Fruit fly (Drosophila melanogaster) whole organism, embryonic: ENCODE measurements around the gene CG9184.

Experiments
- Asciz ChIP-seq: fragments of 200-800 bp; sonication (Bioruptor generic); optimal IDR thresholded peaks from 2 replicates; lab custom pipeline; 2017; ENCODE audit warnings: missing biosample characterization, mild to moderate bottlenecking, missing genetic modification characterization, missing genetic modification reagents
- CG10979 ChIP-seq: fragments of 200-800 bp; sonication (Bioruptor generic); optimal IDR thresholded peaks from 2 replicates; lab custom pipeline; 2018; ENCODE audit warnings: missing biosample characterization, mild to moderate bottlenecking, missing genetic modification characterization, moderate library complexity
- CG12236 ChIP-seq: fragments of 200-800 bp; sonication (Bioruptor generic); optimal IDR thresholded peaks from 2 replicates; lab custom pipeline; 2016; ENCODE audit warnings: missing biosample characterization, missing genetic modification characterization
- CG12769 ChIP-seq: fragments of 200-800 bp; sonication (Bioruptor generic); optimal IDR thresholded peaks from 2 replicates; lab custom pipeline; 2019; ENCODE audit warnings: missing biosample characterization, mild to moderate bottlenecking, missing genetic modification characterization, moderate library complexity
- CG13123 ChIP-seq: fragments of 200-800 bp; sonication (Bioruptor generic); optimal IDR thresholded peaks from 2 replicates; lab custom pipeline; 2016; ENCODE audit warnings: missing biosample characterization, missing genetic modification characterization
- CG14050 ChIP-seq: fragments of 200-800 bp; sonication (Bioruptor generic); IDR thresholded peaks from 3 replicates; pipeline ENCODE4 v1.3.6; 2022; ENCODE audit warnings: missing biosample characterization, missing genetic modification characterization
- CG17802 ChIP-seq: fragments of 200-800 bp; sonication (Bioruptor generic); optimal IDR thresholded peaks from 2 replicates; lab custom pipeline; 2018; ENCODE audit warnings: missing biosample characterization, mild to moderate bottlenecking, missing genetic modification characterization, moderate library complexity
- CG18476 ChIP-seq: fragments of 200-800 bp; sonication (Bioruptor generic); optimal IDR thresholded peaks from 2 replicates; lab custom pipeline; 2016; ENCODE audit warnings: missing biosample characterization, mild to moderate bottlenecking, missing genetic modification characterization
- CG2129 ChIP-seq: fragments of 200-800 bp; sonication (Bioruptor generic); IDR thresholded peaks from 2 replicates; pipeline ENCODE4 v1.3.6; 2022; ENCODE audit warnings: missing biosample characterization, missing genetic modification characterization; ENCODE audit not compliant: partially characterized antibody
- CG3407 ChIP-seq: fragments of 200-800 bp; sonication (Bioruptor generic); optimal IDR thresholded peaks from 2 replicates; lab custom pipeline; 2018; ENCODE audit warnings: missing biosample characterization, mild to moderate bottlenecking, missing genetic modification characterization
- CG3995 ChIP-seq: fragments of 200-800 bp; sonication (Bioruptor generic); optimal IDR thresholded peaks from 3 replicates; lab custom pipeline; 2016; ENCODE audit warnings: missing biosample characterization, missing genetic modification characterization
- CG42726 ChIP-seq: fragments of 200-800 bp; sonication (Bioruptor generic); IDR thresholded peaks from 2 replicates; pipeline ENCODE4 v1.3.6; 2022; ENCODE audit warnings: missing biosample characterization, missing genetic modification characterization; ENCODE audit not compliant: partially characterized antibody
- CG4404 ChIP-seq: fragments of 200-800 bp; sonication (Bioruptor generic); IDR thresholded peaks from 2 replicates; pipeline ENCODE4 v1.3.6; 2022; ENCODE audit warnings: missing biosample characterization, missing genetic modification characterization
- CG4730 ChIP-seq: fragments of 200-800 bp; sonication (Bioruptor generic); IDR thresholded peaks from 2 replicates; pipeline ENCODE4 v1.3.6; 2022; ENCODE audit warnings: missing biosample characterization, missing genetic modification characterization
- CG6791 ChIP-seq: fragments of 200-800 bp; sonication (Bioruptor generic); IDR thresholded peaks from 3 replicates; pipeline ENCODE4 v1.3.6; 2022; ENCODE audit warnings: missing biosample characterization, missing genetic modification characterization; ENCODE audit not compliant: partially characterized antibody
- CG8359 ChIP-seq: fragments of 200-800 bp; sonication (Bioruptor generic); optimal IDR thresholded peaks from 2 replicates; lab custom pipeline; 2017; ENCODE audit warnings: missing biosample characterization, mild to moderate bottlenecking, missing genetic modification characterization, borderline replicate concordance
- CG8478 ChIP-seq: fragments of >200 bp; optimal IDR thresholded peaks from 2 replicates; lab custom pipeline; 2018
- CG9817 ChIP-seq: fragments of 200-800 bp; sonication (Bioruptor generic); optimal IDR thresholded peaks from 2 replicates; lab custom pipeline; 2018; ENCODE audit warnings: missing biosample characterization, mild to moderate bottlenecking, missing genetic modification characterization, moderate library complexity
- Chrac-16 ChIP-seq: fragments of 200-800 bp; sonication (Bioruptor generic); optimal IDR thresholded peaks from 3 replicates; lab custom pipeline; 2016; ENCODE audit warnings: missing biosample characterization, missing genetic modification characterization
- D ChIP-seq, 2 experiments: fragments of 200-800 bp in 1 of 2; fragments of >200 bp in 1 of 2; sonication (Bioruptor generic) in 1 of 2; optimal IDR thresholded peaks; 2 replicates in 1 of 2; 3 replicates in 1 of 2; lab custom pipeline; 2017; ENCODE audit warnings: mild to moderate bottlenecking in 1 of 2, missing biosample characterization in 1 of 2, missing genetic modification characterization in 1 of 2, missing genetic modification reagents in 1 of 2
- Ets65A ChIP-seq: fragments of 200-800 bp; sonication (Bioruptor generic); peaks from one replicate; lab custom pipeline; 2016; ENCODE audit warnings: missing biosample characterization, missing genetic modification characterization
- Ets97D ChIP-seq: fragments of 200-800 bp; sonication (Bioruptor generic); optimal IDR thresholded peaks from 3 replicates; lab custom pipeline; 2016; ENCODE audit warnings: missing biosample characterization, missing genetic modification characterization
- Lpt ChIP-seq: fragments of >200 bp; optimal IDR thresholded peaks from 2 replicates; lab custom pipeline; 2018; ENCODE audit warnings: missing biosample characterization, missing genetic modification characterization
- MBD-R2 ChIP-seq: fragments of 200-800 bp; sonication (Bioruptor generic); IDR thresholded peaks from 2 replicates; pipeline ENCODE4 v1.3.6; 2022; ENCODE audit warnings: missing biosample characterization, missing genetic modification characterization
- MTF-1 ChIP-seq: fragments of 200-800 bp; sonication (Bioruptor generic); optimal IDR thresholded peaks from 2 replicates; lab custom pipeline; 2018; ENCODE audit warnings: missing biosample characterization, mild to moderate bottlenecking, missing genetic modification characterization, borderline replicate concordance
- Max ChIP-seq: fragments of 200-800 bp; sonication (Bioruptor generic); optimal IDR thresholded peaks from 2 replicates; lab custom pipeline; 2016; ENCODE audit warnings: missing biosample characterization, mild to moderate bottlenecking, missing genetic modification characterization
- NfI ChIP-seq: fragments of 200-800 bp; sonication (Bioruptor generic); optimal IDR thresholded peaks from 3 replicates; lab custom pipeline; 2018; ENCODE audit warnings: missing biosample characterization, mild to moderate bottlenecking, missing genetic modification characterization, moderate library complexity
- Optix ChIP-seq: fragments of 200-800 bp; sonication (Bioruptor generic); IDR thresholded peaks from 3 replicates; pipeline ENCODE4 v1.3.6; 2022; ENCODE audit warnings: missing biosample characterization, missing genetic modification characterization
- Rfx ChIP-seq: fragments of 200-800 bp; sonication (Bioruptor generic); IDR thresholded peaks from 2 replicates; pipeline ENCODE4 v1.3.6; 2022; ENCODE audit warnings: missing biosample characterization, missing genetic modification characterization
- ap ChIP-seq: fragments of 200-800 bp; sonication (Bioruptor generic); IDR thresholded peaks from 2 replicates; pipeline ENCODE4 v1.3.6; 2022; ENCODE audit warnings: missing biosample characterization, missing genetic modification characterization
- bcd ChIP-seq: fragments of 200-800 bp; sonication (Bioruptor generic); optimal IDR thresholded peaks from 2 replicates; lab custom pipeline; 2017; ENCODE audit warnings: missing biosample characterization, mild to moderate bottlenecking, missing genetic modification characterization
- bsh ChIP-seq, 2 experiments: fragments of 200-800 bp; sonication (Bioruptor generic); optimal IDR thresholded peaks; 2 replicates each; lab custom pipeline; 2017 to 2018; ENCODE audit warnings: mild to moderate bottlenecking in 2 of 2, missing biosample characterization in 2 of 2, missing genetic modification characterization in 2 of 2, moderate library complexity in 1 of 2
- croc ChIP-seq: fragments of 200-800 bp; sonication (Bioruptor generic); conservative IDR thresholded peaks from 3 replicates; pipeline ENCODE4 v1.3.6; 2022; ENCODE audit warnings: missing biosample characterization, missing genetic modification characterization
- dm ChIP-seq: fragments of 200-800 bp; sonication (Bioruptor generic); optimal IDR thresholded peaks from 3 replicates; lab custom pipeline; 2016; ENCODE audit warnings: missing biosample characterization, missing genetic modification characterization
- dysf ChIP-seq: fragments of 200-800 bp; sonication (Bioruptor generic); IDR thresholded peaks from 3 replicates; pipeline ENCODE4 v1.3.6; 2022; ENCODE audit warnings: missing biosample characterization, missing genetic modification characterization
- fd64A ChIP-seq: fragments of 200-800 bp; sonication (Bioruptor generic); optimal IDR thresholded peaks from 3 replicates; lab custom pipeline; 2018; ENCODE audit warnings: missing biosample characterization, mild to moderate bottlenecking, missing genetic modification characterization
- gfzf ChIP-seq: fragments of 200-800 bp; sonication (Bioruptor generic); optimal IDR thresholded peaks from 2 replicates; lab custom pipeline; 2016; ENCODE audit warnings: missing biosample characterization, mild to moderate bottlenecking, missing genetic modification characterization, moderate library complexity
- kni ChIP-seq: fragments of 200-800 bp; sonication (Bioruptor generic); optimal IDR thresholded peaks from 3 replicates; lab custom pipeline; 2017; ENCODE audit warnings: mild to moderate bottlenecking, missing biosample characterization, missing genetic modification reagents, missing genetic modification characterization
- lab ChIP-seq: fragments of 200-800 bp; sonication (Bioruptor generic); optimal IDR thresholded peaks from 3 replicates; lab custom pipeline; 2017; ENCODE audit warnings: missing biosample characterization, missing genetic modification characterization, mild to moderate bottlenecking, moderate library complexity, missing genetic modification reagents
- nom ChIP-seq: fragments of 200-800 bp; sonication (Bioruptor generic); optimal IDR thresholded peaks from 2 replicates; lab custom pipeline; 2017; ENCODE audit warnings: missing biosample characterization, missing genetic modification characterization, mild to moderate bottlenecking, moderate library complexity, missing genetic modification reagents
- p53 ChIP-seq: fragments of 200-800 bp; sonication (Bioruptor generic); optimal IDR thresholded peaks from 2 replicates; lab custom pipeline; 2016; ENCODE audit warnings: missing biosample characterization, missing genetic modification characterization
- pros ChIP-seq: fragments of 200-800 bp; sonication (Bioruptor generic); optimal IDR thresholded peaks from 3 replicates; lab custom pipeline; 2019; ENCODE audit warnings: missing biosample characterization, mild to moderate bottlenecking, missing genetic modification characterization, moderate library complexity
- sima ChIP-seq: fragments of 200-800 bp; sonication (Bioruptor generic); optimal IDR thresholded peaks from 2 replicates; lab custom pipeline; 2016; ENCODE audit warnings: missing biosample characterization, missing genetic modification characterization
- slbo ChIP-seq: fragments of 200-800 bp; sonication (Bioruptor generic); IDR thresholded peaks from 2 replicates; pipeline ENCODE4 v1.3.6; 2022; ENCODE audit warnings: missing biosample characterization, missing genetic modification characterization
- slou ChIP-seq: fragments of 200-800 bp; sonication (Bioruptor generic); optimal IDR thresholded peaks from 3 replicates; lab custom pipeline; 2016; ENCODE audit warnings: missing biosample characterization, missing genetic modification characterization
- so ChIP-seq: fragments of 200-800 bp; sonication (Bioruptor generic); IDR thresholded peaks from 3 replicates; pipeline ENCODE4 v1.3.6; 2022; ENCODE audit warnings: missing biosample characterization, missing genetic modification characterization
- sob ChIP-seq: fragments of 200-800 bp; sonication (Bioruptor generic); IDR thresholded peaks from 2 replicates; pipeline ENCODE4 v1.3.6; 2022; ENCODE audit warnings: missing biosample characterization, missing genetic modification characterization
- wek ChIP-seq: fragments of 200-800 bp; sonication (Bioruptor generic); optimal IDR thresholded peaks from 3 replicates; lab custom pipeline; 2018; ENCODE audit warnings: missing biosample characterization, mild to moderate bottlenecking, missing genetic modification characterization, moderate library complexity
- z ChIP-seq: fragments of 200-800 bp; sonication (Bioruptor generic); IDR thresholded peaks from 3 replicates; pipeline ENCODE4 v1.3.6; 2022; ENCODE audit warnings: missing biosample characterization, missing genetic modification characterization
- zf30C ChIP-seq: fragments of 200-800 bp; sonication (Bioruptor generic); optimal IDR thresholded peaks from 3 replicates; lab custom pipeline; 2018; ENCODE audit warnings: missing biosample characterization, mild to moderate bottlenecking, missing genetic modification characterization

CG9184 gene

dm6 chr3L:1352065-1352464 lies 29.5 kb upstream of the CG9184 start (continued):
- TF ChIP-seq CG4730 (GFP tag; lab: Robert Waterston, UW): no peak
- TF ChIP-seq CG42726 (GFP tag; lab: Robert Waterston, UW): peak; percentile 67; the same call in 1 of the 2 replicates
- peak; percentile 96 for TF ChIP-seq kni (GFP tag; lab: Kevin White, UChicago)
- TF ChIP-seq gfzf (GFP tag; lab: Kevin White, UChicago): peak; percentile 15
- TF ChIP-seq NfI (GFP tag; lab: Kevin White, UChicago): peak; percentile 36
- TF ChIP-seq slbo (GFP tag; lab: Robert Waterston, UW): peak; percentile 39; the same call in 1 of the 2 replicates
- TF ChIP-seq CG4404 (GFP tag; lab: Robert Waterston, UW): no peak
- TF ChIP-seq pros (GFP tag; lab: Kevin White, UChicago): peak; percentile 90
- TF ChIP-seq Optix (GFP tag; lab: Robert Waterston, UW): no peak
- TF ChIP-seq CG6791 (GFP tag; lab: Robert Waterston, UW): peak; percentile 78
- TF ChIP-seq croc: no peak
- no peak for TF ChIP-seq Chrac-16 (GFP tag; lab: Kevin White, UChicago)
- TF ChIP-seq zf30C: peak; percentile 15
- TF ChIP-seq fd64A (GFP tag; lab: Kevin White, UChicago): no peak
- TF ChIP-seq bsh (GFP tag; optimal IDR thresholded peaks at IDR 0.05; lab: Kevin White, UChicago): peak in 1 of 2 experiments; percentile 18
- no peak for TF ChIP-seq z (GFP tag; lab: Robert Waterston, UW)
- peak; percentile 51 for TF ChIP-seq Rfx (GFP tag; lab: Robert Waterston, UW)
- TF ChIP-seq CG12769 (tag; lab: Kevin White, UChicago): peak; percentile 21
- peak; percentile 13 for TF ChIP-seq wek (GFP tag; lab: Kevin White, UChicago)
- no peak for TF ChIP-seq CG8478 (lab: Kevin White, UChicago)
- peak; percentile 56 for TF ChIP-seq Ets97D (GFP tag; lab: Kevin White, UChicago)
- no peak for TF ChIP-seq dysf (GFP tag; lab: Robert Waterston, UW)
- TF ChIP-seq sob: no peak
- no peak for TF ChIP-seq Lpt (GFP tag; lab: Kevin White, UChicago)
- no peak for TF ChIP-seq Asciz (GFP tag; lab: Kevin White, UChicago)
- TF ChIP-seq CG3407: no peak
- TF ChIP-seq so (GFP tag; lab: Robert Waterston, UW): no peak
- TF ChIP-seq CG10979 (tag; lab: Kevin White, UChicago): peak; percentile 35
- TF ChIP-seq CG17802 (tag; lab: Kevin White, UChicago): no peak
- peak; percentile 55 for TF ChIP-seq lab (GFP tag; lab: Kevin White, UChicago)
- no peak for TF ChIP-seq slou (GFP tag; lab: Kevin White, UChicago)
- TF ChIP-seq CG3995 (GFP tag; lab: Kevin White, UChicago): peak; percentile 84
- TF ChIP-seq MBD-R2: peak; percentile 39; the same call in 1 of the 2 replicates
- TF ChIP-seq ap (GFP tag; lab: Robert Waterston, UW): no peak
- TF ChIP-seq CG12236: peak; percentile 30
- peak; percentile 11 for TF ChIP-seq Max (GFP tag; lab: Kevin White, UChicago)
- peak; percentile 10 for TF ChIP-seq bcd (GFP tag; lab: Kevin White, UChicago)
- TF ChIP-seq CG9817: peak; percentile 13
- no peak for TF ChIP-seq nom (GFP tag; lab: Kevin White, UChicago)
- no peak for TF ChIP-seq p53 (GFP tag; lab: Kevin White, UChicago)
- peak; percentile 94 for TF ChIP-seq CG2129 (GFP tag; lab: Robert Waterston, UW)
- TF ChIP-seq CG13123 (GFP tag; lab: Kevin White, UChicago): no peak
- TF ChIP-seq MTF-1: no peak
- TF ChIP-seq CG14050 (GFP tag; lab: Robert Waterston, UW): 0 out of 3 replicates have a peak, but pooled peaks have one; percentile 11
- TF ChIP-seq CG8359 (GFP tag; lab: Kevin White, UChicago): no peak
- TF ChIP-seq Ets65A (GFP tag; lab: Kevin White, UChicago): peak; percentile 71
- no peak for TF ChIP-seq dm (GFP tag; lab: Kevin White, UChicago)
- TF ChIP-seq CG18476: no peak
- TF ChIP-seq D (optimal IDR thresholded peaks at IDR 0.05; lab: Kevin White, UChicago): no peak
- no peak for TF ChIP-seq D (GFP tag; optimal IDR thresholded peaks at IDR 0.05; lab: Kevin White, UChicago)
- TF ChIP-seq sima: no peak
